Fruit fly (Drosophila melanogaster): ENCODE data around the gene Hsc20.

Hsc20 gene

dm6 chr3L:16203236-16203635, 29.7 kb upstream of the Hsc20 start (continued):
- TF ChIP-seq Fer3 (tag; optimal IDR thresholded peaks at IDR 0.05) (peak; percentile 91), CG8290 (GFP tag; optimal IDR thresholded peaks at IDR 0.05) (no peak), CG8290 (tag; optimal IDR thresholded peaks at IDR 0.05) (peak in 1 of 2 experiments; percentile 94), kah (GFP tag; optimal IDR thresholded peaks at IDR 0.05) (peak; percentile 3), Stat92E (GFP tag; optimal IDR thresholded peaks at IDR 0.05) (no peak), CG3838 (GFP tag; optimal IDR thresholded peaks at IDR 0.05) (no peak), CG8924 (tag; optimal IDR thresholded peaks at IDR 0.05) (peak; percentile 70), CG6175 (GFP tag; IDR thresholded peaks at IDR 0.05) (peak; percentile 77; the same call in 2 of the 3 replicates), CG11085 (GFP tag; IDR thresholded peaks at IDR 0.05) (peak; percentile 83), CG14667 (GFP tag; IDR thresholded peaks at IDR 0.05) (peak; percentile 72), CG7372 (GFP tag; IDR thresholded peaks at IDR 0.05) (peak; percentile 82), NK7.1 (GFP tag; optimal IDR thresholded peaks at IDR 0.05) (peak; percentile 27), CG10366 (GFP tag; IDR thresholded peaks at IDR 0.05) (peak; percentile 86), CG10959 (GFP tag; IDR thresholded peaks at IDR 0.05) (peak; percentile 47; the same call in 1 of the 2 replicates), unpg (GFP tag; optimal IDR thresholded peaks at IDR 0.05) (peak; percentile 81), nmo (GFP tag; optimal IDR thresholded peaks at IDR 0.05) (peak; percentile 74), H15 (GFP tag; IDR thresholded peaks at IDR 0.05) (peak; percentile 81), Dip2 (GFP tag; IDR thresholded peaks at IDR 0.05) (peak; percentile 46; the same call in 1 of the 2 replicates), dm (GFP tag; optimal IDR thresholded peaks at IDR 0.05) (peak; percentile 1), CG17359 (tag; optimal IDR thresholded peaks at IDR 0.05) (peak; percentile 86), knrl (GFP tag; IDR thresholded peaks at IDR 0.05; ENCODE audit: partially characterized antibody) (no peak), CG7271 (tag; optimal IDR thresholded peaks at IDR 0.05) (no peak), Dad (GFP tag; optimal IDR thresholded peaks at IDR 0.05) (peak; percentile 72), wek (GFP tag; optimal IDR thresholded peaks at IDR 0.05) (no peak), Hand (GFP tag; optimal IDR thresholded peaks at IDR 0.05) (peak; percentile 61), pnt (GFP tag; optimal IDR thresholded peaks at IDR 0.05) (peak; percentile 79), CG14710 (tag; optimal IDR thresholded peaks at IDR 0.05) (no peak), CG6765 (GFP tag; optimal IDR thresholded peaks at IDR 0.05) (peak; percentile 58), CG30431 (GFP tag; optimal IDR thresholded peaks at IDR 0.05) (peak; percentile 53), danr (GFP tag; IDR thresholded peaks at IDR 0.05) (peak; percentile 73), dmrt99B (tag; optimal IDR thresholded peaks at IDR 0.05) (peak; percentile 83), Mad (GFP tag; optimal IDR thresholded peaks at IDR 0.05) (peak; percentile 26), CG18476 (GFP tag; optimal IDR thresholded peaks at IDR 0.05) (peak; percentile 84), CG10654 (GFP tag; optimal IDR thresholded peaks at IDR 0.05) (peak; percentile 66), ranshi (GFP tag; IDR thresholded peaks at IDR 0.05) (peak; percentile 89), CG17912 (GFP tag; optimal IDR thresholded peaks at IDR 0.05) (no peak), Sox102F (GFP tag; optimal IDR thresholded peaks at IDR 0.05) (peak; percentile 78), PHDP (tag; optimal IDR thresholded peaks at IDR 0.05) (peak; percentile 80), gfzf (GFP tag; optimal IDR thresholded peaks at IDR 0.05) (no peak), CG4707 (GFP tag; optimal IDR thresholded peaks at IDR 0.05) (no peak), Six4 (GFP tag; optimal IDR thresholded peaks at IDR 0.05) (peak; percentile 27), CG12391 (tag; optimal IDR thresholded peaks at IDR 0.05) (peak; percentile 59), pros (GFP tag; optimal IDR thresholded peaks at IDR 0.05) (no peak), CG16863 (GFP tag; optimal IDR thresholded peaks at IDR 0.05) (peak; percentile 64), CG10321 (GFP tag; IDR thresholded peaks at IDR 0.05) (no peak), CG10979 (tag; optimal IDR thresholded peaks at IDR 0.05) (no peak), CG14965 (GFP tag; optimal IDR thresholded peaks at IDR 0.05; ENCODE audit: borderline replicate concordance) (peak; percentile 12), CG11560 (tag; IDR thresholded peaks at IDR 0.05) (peak; percentile 60; the same call in 1 of the 3 replicates), tio (GFP tag; optimal IDR thresholded peaks at IDR 0.05) (peak; percentile 52), emc (GFP tag; optimal IDR thresholded peaks at IDR 0.05) (peak; percentile 57), grn (GFP tag; optimal IDR thresholded peaks at IDR 0.05) (no peak)

Measured in whole organism, embryonic.